Worm (Caenorhabditis elegans) whole organism, L2 larva: ENCODE data around the gene rpn-11.

ENCODE experiments used
- R02D3.7 ChIP-seq: fragments of 150-350 bp; optimal IDR thresholded peaks from 2 replicates; lab custom pipeline; 2014; ENCODE audit warnings: missing biosample characterization, missing genetic modification characterization
- aly-2 ChIP-seq: fragments of 150-350 bp; optimal IDR thresholded peaks from 2 replicates; lab custom pipeline; 2014; ENCODE audit warnings: missing biosample characterization, missing genetic modification characterization
- nhr-12 ChIP-seq: fragments of 150-350 bp; optimal IDR thresholded peaks from 2 replicates; lab custom pipeline; 2014; ENCODE audit warnings: missing biosample characterization, missing genetic modification characterization
- nhr-237 ChIP-seq: fragments of 150-350 bp; optimal IDR thresholded peaks from 2 replicates; lab custom pipeline; 2014; ENCODE audit warnings: missing biosample characterization, missing genetic modification characterization
- peb-1 ChIP-seq: fragments of 150-350 bp; optimal IDR thresholded peaks from 2 replicates; lab custom pipeline; 2014; ENCODE audit warnings: missing biosample characterization, missing genetic modification characterization
- skn-1 ChIP-seq: sonication (generic microtip); optimal IDR thresholded peaks from 2 replicates; lab custom pipeline; 2017; ENCODE audit warnings: missing biosample characterization, missing genetic modification characterization
- unc-62 ChIP-seq: fragments of 150-350 bp; optimal IDR thresholded peaks from 2 replicates; lab custom pipeline; 2014; ENCODE audit warnings: missing biosample characterization, missing genetic modification reagents, missing genetic modification characterization
- ztf-11 ChIP-seq: sonication (generic microtip); optimal IDR thresholded peaks from 2 replicates; lab custom pipeline; 2017; ENCODE audit warnings: missing biosample characterization, missing genetic modification characterization

DNA sequence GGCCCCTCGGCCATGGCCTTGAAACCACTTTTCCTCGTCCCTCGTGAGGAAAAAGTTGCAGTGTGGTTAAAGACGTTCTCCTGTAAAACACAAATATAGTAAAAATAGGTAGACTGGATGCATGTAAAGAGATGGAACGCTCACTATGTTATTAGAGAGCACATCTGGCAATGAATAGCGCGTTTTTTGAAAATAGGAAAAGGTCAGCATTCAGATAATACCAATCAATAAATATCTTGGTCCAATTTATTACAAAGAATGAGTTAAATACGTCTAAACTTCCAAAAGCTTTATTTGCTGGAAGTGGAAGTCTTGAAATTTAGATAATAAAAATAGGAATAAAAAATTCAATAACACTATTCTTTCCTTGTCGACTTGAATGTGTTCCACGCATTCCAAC is 18.1 kb upstream of the rpn-11 start, which contains the start of gene gadr-4:
- no peak for TF ChIP-seq unc-62 (GFP tag; lab: Kevin White, UChicago)
- TF ChIP-seq peb-1: no peak
- TF ChIP-seq skn-1: no peak
- TF ChIP-seq nhr-12 (tag; lab: Kevin White, UChicago): no peak
- no peak for TF ChIP-seq aly-2 (tag; lab: Kevin White, UChicago)
- TF ChIP-seq nhr-237: no peak
- TF ChIP-seq R02D3.7 (tag; lab: Kevin White, UChicago): no peak
- no peak for TF ChIP-seq ztf-11 (tag; lab: Kevin White, UChicago)
